Worm (Caenorhabditis elegans) whole organism, early embryonic: Measurements from ENCODE around the gene gpx-5.

ENCODE experiments used
- B0310.2 ChIP-seq: sonication (generic microtip); optimal IDR thresholded peaks from 2 replicates; lab custom pipeline; 2016; ENCODE audit warnings: mild to moderate bottlenecking, missing genetic modification characterization, missing compliant biosample characterization
- F13C5.2 ChIP-seq: sonication (generic microtip); optimal IDR thresholded peaks from 2 replicates; lab custom pipeline; 2017; ENCODE audit warnings: mild to moderate bottlenecking, missing genetic modification characterization, inconsistent platforms, missing compliant biosample characterization
- aly-1 ChIP-seq: sonication (generic microtip); optimal IDR thresholded peaks from 2 replicates; lab custom pipeline; 2016; ENCODE audit warnings: missing genetic modification characterization, missing compliant biosample characterization
- ama-1 ChIP-seq: fragments of 150-350 bp; optimal IDR thresholded peaks from 2 replicates; lab custom pipeline; 2014
- ceh-13 ChIP-seq: fragments of 200-800 bp; sonication (Bioruptor generic); optimal IDR thresholded peaks from 2 replicates; lab custom pipeline; 2018; ENCODE audit warnings: mild to moderate bottlenecking, missing genetic modification characterization, missing compliant biosample characterization
- ceh-36 ChIP-seq: sonication (generic microtip); optimal IDR thresholded peaks from 2 replicates; lab custom pipeline; 2016; ENCODE audit warnings: missing genetic modification characterization, inconsistent platforms, missing compliant biosample characterization
- ets-7 ChIP-seq: sonication (generic microtip); optimal IDR thresholded peaks from 2 replicates; lab custom pipeline; 2016; ENCODE audit warnings: missing genotype, missing genetic modification characterization, missing compliant biosample characterization
- flt-1 ChIP-seq: fragments of 200-800 bp; sonication (Bioruptor generic); IDR thresholded peaks from 2 replicates; pipeline ENCODE4 v1.3.6; 2022; ENCODE audit warnings: missing genetic modification characterization, missing compliant biosample characterization
- hmbx-1 ChIP-seq: sonication (generic microtip); optimal IDR thresholded peaks from 2 replicates; lab custom pipeline; 2016; ENCODE audit warnings: mild to moderate bottlenecking, missing genetic modification characterization, missing compliant biosample characterization
- hmg-4 ChIP-seq: fragments of 200-800 bp; sonication (Bioruptor generic); optimal IDR thresholded peaks from 2 replicates; lab custom pipeline; 2018; ENCODE audit warnings: mild to moderate bottlenecking, missing genetic modification characterization, missing compliant biosample characterization
- hnd-1 ChIP-seq: sonication (generic microtip); optimal IDR thresholded peaks from 2 replicates; lab custom pipeline; 2016; ENCODE audit warnings: missing genetic modification characterization, missing compliant biosample characterization
- pes-1 ChIP-seq: fragments of 200-800 bp; sonication (Bioruptor generic); IDR thresholded peaks from 2 replicates; pipeline ENCODE4 v1.3.6; 2022; ENCODE audit warnings: missing genetic modification reagents, missing genetic modification characterization, missing compliant biosample characterization
- scrt-1 ChIP-seq: fragments of 200-800 bp; sonication (Bioruptor generic); IDR thresholded peaks from 2 replicates; pipeline ENCODE4 v1.3.6; 2022; ENCODE audit warnings: missing genetic modification characterization, missing compliant biosample characterization
- sea-1 ChIP-seq: fragments of 200-800 bp; sonication (Bioruptor generic); conservative IDR thresholded peaks from 2 replicates; pipeline ENCODE4 v1.3.6; 2022; ENCODE audit warnings: missing genetic modification characterization, missing compliant biosample characterization
- tbx-11 ChIP-seq: fragments of 200-800 bp; sonication (Bioruptor generic); IDR thresholded peaks from 2 replicates; pipeline ENCODE4 v1.3.6; 2022; ENCODE audit warnings: missing genetic modification characterization, missing compliant biosample characterization
- tbx-37 ChIP-seq: fragments of 200-800 bp; sonication (Bioruptor generic); conservative IDR thresholded peaks from 2 replicates; pipeline ENCODE4 v1.3.6; 2022; ENCODE audit warnings: missing genetic modification reagents, missing genetic modification characterization, missing compliant biosample characterization
- tra-4 ChIP-seq: sonication (generic microtip); optimal IDR thresholded peaks from 2 replicates; lab custom pipeline; 2017; ENCODE audit warnings: missing genetic modification characterization, missing compliant biosample characterization

Gene gpx-5

ce11 chrX:9634925-9635324, 50.5 kb downstream of the gpx-5 start, which contains the start of gene F34H10.3:
Gene F34H10.3, minus strand, starts transcription at chrX:9635025.
- TF ChIP-seq scrt-1 (GFP tag; lab: Robert Waterston, UW) (no peak), hnd-1 (tag; lab: Kevin White, UChicago) (no peak), tbx-37 (no peak), ceh-13 (GFP tag; lab: Kevin White, UChicago) (no peak), ama-1 (no peak), hmbx-1 (tag; lab: Kevin White, UChicago) (no peak), pes-1 (GFP tag; lab: Robert Waterston, UW) (no peak), ets-7 (tag; lab: Kevin White, UChicago) (no peak), B0310.2 (tag; lab: Kevin White, UChicago) (no peak), ceh-36 (tag; lab: Kevin White, UChicago) (no peak), hmg-4 (no peak), sea-1 (GFP tag; lab: Robert Waterston, UW) (no peak)

ce11 chrX:9635376-9635775, 50.9 kb downstream of the gpx-5 start, which contains the start of gene F34H10.5:
Gene F34H10.5, plus strand, starts transcription at chrX:9635676.
- TF ChIP-seq flt-1 (no peak), tra-4 (tag; lab: Kevin White, UChicago) (no peak), ceh-36 (tag; lab: Kevin White, UChicago) (no peak), tbx-37 (no peak), B0310.2 (tag; lab: Kevin White, UChicago) (no peak), tbx-11 (no peak), hnd-1 (tag; lab: Kevin White, UChicago) (no peak), F13C5.2 (tag; lab: Kevin White, UChicago) (no peak), aly-1 (tag; lab: Kevin White, UChicago) (no peak), ama-1 (no peak), hmbx-1 (tag; lab: Kevin White, UChicago) (no peak), pes-1 (GFP tag; lab: Robert Waterston, UW) (no peak), ets-7 (tag; lab: Kevin White, UChicago) (no peak), ceh-13 (GFP tag; lab: Kevin White, UChicago) (no peak), sea-1 (GFP tag; lab: Robert Waterston, UW) (no peak), hmg-4 (no peak), scrt-1 (GFP tag; lab: Robert Waterston, UW) (no peak)
